Worm (Caenorhabditis elegans) whole organism, L4 larva: Measurements from ENCODE around the gene T11B7.1.

Source experiments
- aly-2 ChIP-seq: sonication (generic microtip); optimal IDR thresholded peaks from 2 replicates; lab custom pipeline; 2018; ENCODE audit warnings: missing biosample characterization, missing genetic modification characterization
- ceh-28 ChIP-seq: fragments of 150-350 bp; optimal IDR thresholded peaks from 2 replicates; lab custom pipeline; 2014; ENCODE audit warnings: missing biosample characterization, missing genetic modification reagents, missing genetic modification characterization
- ceh-82 ChIP-seq: sonication (generic microtip); optimal IDR thresholded peaks from 2 replicates; lab custom pipeline; 2017; ENCODE audit warnings: missing biosample characterization, missing genetic modification characterization
- dmd-6 ChIP-seq: fragments of 200-800 bp; sonication (Bioruptor generic); IDR thresholded peaks from 2 replicates; pipeline ENCODE4 v1.3.6; 2022; ENCODE audit warnings: missing genetic modification reagents, missing genetic modification characterization, missing compliant biosample characterization
- fos-1 ChIP-seq: fragments of 150-350 bp; optimal IDR thresholded peaks from 2 replicates; lab custom pipeline; 2014; ENCODE audit warnings: missing biosample characterization, missing genetic modification characterization
- madf-5 ChIP-seq, 2 experiments: fragments of 200-800 bp; sonication (Bioruptor generic); IDR thresholded peaks; 2 replicates each; pipeline ENCODE4 v1.3.6; 2022; ENCODE audit warnings: missing compliant biosample characterization in 2 of 2, missing genetic modification characterization in 2 of 2
- mep-1 ChIP-seq: fragments of 150-350 bp; sonication (generic microtip); optimal IDR thresholded peaks from 3 replicates; lab custom pipeline; 2014; ENCODE audit warnings: missing biosample characterization, missing genetic modification characterization
- mxl-2 ChIP-seq: fragments of 200-800 bp; sonication (Bioruptor generic); conservative IDR thresholded peaks from 2 replicates; pipeline ENCODE4 v1.3.6; 2022; ENCODE audit warnings: missing genetic modification reagents, missing genetic modification characterization, missing compliant biosample characterization
- nhr-237 ChIP-seq: sonication (generic microtip); optimal IDR thresholded peaks from 2 replicates; lab custom pipeline; 2017; ENCODE audit warnings: missing biosample characterization, missing genetic modification characterization
- nhr-48 ChIP-seq: sonication (generic microtip); optimal IDR thresholded peaks from 2 replicates; lab custom pipeline; 2016; ENCODE audit warnings: mild to moderate bottlenecking, missing genetic modification characterization, missing compliant biosample characterization

DNA sequence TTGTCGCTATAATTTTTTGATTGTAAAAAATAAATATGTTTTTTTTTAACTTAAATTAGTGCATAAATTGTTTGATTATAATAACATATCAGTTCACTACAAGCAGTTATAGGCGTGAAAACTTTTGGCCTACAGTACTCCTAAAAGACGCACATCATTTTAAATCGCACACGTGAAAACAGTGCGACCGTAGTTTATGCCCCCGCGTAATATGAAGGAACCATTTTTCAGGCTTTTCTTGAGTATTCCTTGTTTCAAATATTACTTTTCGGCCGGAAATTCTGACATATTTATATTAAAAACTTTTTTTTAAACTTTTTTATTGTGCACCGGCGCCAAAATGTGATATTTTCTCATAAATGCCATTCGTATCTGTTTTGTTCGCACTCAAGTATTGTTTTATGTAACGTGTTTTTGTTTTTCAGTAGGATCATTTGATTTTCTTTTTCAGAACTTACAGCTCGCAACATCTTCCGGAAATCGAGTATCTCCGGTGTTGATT lies 48.1 kb downstream of the T11B7.1 start, which contains the start of gene oma-1:
- TF ChIP-seq aly-2 (tag; lab: Kevin White, UChicago) = no peak
- TF ChIP-seq mep-1 = no peak
- no peak for TF ChIP-seq nhr-237 (tag; lab: Kevin White, UChicago)
- no peak for TF ChIP-seq nhr-48 (tag; lab: Kevin White, UChicago)
- no peak for TF ChIP-seq ceh-28 (tag; lab: Kevin White, UChicago)
- no peak for TF ChIP-seq mxl-2
- TF ChIP-seq fos-1 (tag; lab: Kevin White, UChicago) = no peak
- TF ChIP-seq ceh-82 (tag; lab: Kevin White, UChicago) = no peak
- TF ChIP-seq dmd-6 (GFP tag; lab: Robert Waterston, UW) = no peak
- no peak for TF ChIP-seq madf-5 (GFP tag; IDR thresholded peaks at IDR 0.05; lab: Robert Waterston, UW)
